Fruit fly (Drosophila melanogaster) whole organism, embryonic: ENCODE results near the gene CG11404.

Source experiments
- Awh ChIP-seq: fragments of 200-800 bp; sonication (Bioruptor generic); IDR thresholded peaks from 2 replicates; pipeline ENCODE4, ENCODE4 v1.3.6; 2022; ENCODE audit warnings: missing biosample characterization, missing genetic modification characterization
- BEAF-32 ChIP-seq: fragments of 200-800 bp; sonication (Bioruptor generic); optimal IDR thresholded peaks from 3 replicates; lab custom pipeline; 2017; ENCODE audit warnings: missing biosample characterization, missing genetic modification characterization, mild to moderate bottlenecking, moderate library complexity, missing genetic modification reagents
- CG10565 ChIP-seq: fragments of 200-800 bp; sonication (Bioruptor generic); optimal IDR thresholded peaks from 3 replicates; lab custom pipeline; 2016; ENCODE audit warnings: missing biosample characterization, mild to moderate bottlenecking, missing genetic modification characterization
- CG11398 ChIP-seq: fragments of 200-800 bp; sonication (Bioruptor generic); optimal IDR thresholded peaks from 2 replicates; lab custom pipeline; 2016; ENCODE audit warnings: missing biosample characterization, missing genetic modification characterization
- CG11504 ChIP-seq: fragments of 200-800 bp; sonication (Bioruptor generic); optimal IDR thresholded peaks from 3 replicates; lab custom pipeline; 2019; ENCODE audit warnings: missing biosample characterization, mild to moderate bottlenecking, missing genetic modification characterization, moderate library complexity
- CG12155 ChIP-seq: fragments of 200-800 bp; sonication (Bioruptor generic); optimal IDR thresholded peaks from 3 replicates; lab custom pipeline; 2016; ENCODE audit warnings: missing biosample characterization, missing genetic modification characterization
- CG14667 ChIP-seq: fragments of 200-800 bp; sonication (Bioruptor generic); IDR thresholded peaks from 2 replicates; pipeline ENCODE4 v1.3.6; 2022; ENCODE audit warnings: missing biosample characterization, missing genetic modification characterization
- CG1602 ChIP-seq: fragments of 200-800 bp; sonication (Bioruptor generic); optimal IDR thresholded peaks from 3 replicates; lab custom pipeline; 2016; ENCODE audit warnings: missing biosample characterization, missing genetic modification characterization
- CG30020 ChIP-seq: fragments of 200-800 bp; optimal IDR thresholded peaks from 2 replicates; lab custom pipeline; 2019; ENCODE audit warnings: missing biosample characterization, mild to moderate bottlenecking, missing genetic modification characterization, moderate library complexity
- CG31224 ChIP-seq: fragments of 200-800 bp; sonication (Bioruptor generic); IDR thresholded peaks from 2 replicates; pipeline ENCODE4 v1.3.6; 2022; ENCODE audit warnings: missing biosample characterization, missing genetic modification characterization
- CG33557 ChIP-seq: fragments of 200-800 bp; sonication (Bioruptor generic); optimal IDR thresholded peaks from 2 replicates; lab custom pipeline; 2019; ENCODE audit warnings: missing biosample characterization, mild to moderate bottlenecking, missing genetic modification characterization, moderate library complexity
- CG3726 ChIP-seq: fragments of 200-800 bp; sonication (Bioruptor generic); IDR thresholded peaks from 3 replicates; pipeline ENCODE4, ENCODE4 v1.3.6; 2022; ENCODE audit warnings: missing biosample characterization, missing genetic modification characterization
- CG3995 ChIP-seq: fragments of 200-800 bp; sonication (Bioruptor generic); optimal IDR thresholded peaks from 3 replicates; lab custom pipeline; 2016; ENCODE audit warnings: missing biosample characterization, missing genetic modification characterization
- CG4360 ChIP-seq: fragments of 200-800 bp; sonication (Bioruptor generic); IDR thresholded peaks from 2 replicates; pipeline ENCODE4 v1.3.6; 2022; ENCODE audit warnings: missing biosample characterization, missing genetic modification characterization
- CG4820 ChIP-seq: fragments of 200-800 bp; sonication (Bioruptor generic); optimal IDR thresholded peaks from 3 replicates; lab custom pipeline; 2016; ENCODE audit warnings: missing biosample characterization, missing genetic modification characterization
- CG5953 ChIP-seq: fragments of 200-800 bp; sonication (Bioruptor generic); IDR thresholded peaks from 2 replicates; pipeline ENCODE4 v1.3.6; 2022; ENCODE audit warnings: missing biosample characterization, missing genetic modification characterization
- CG6854 ChIP-seq: fragments of 200-800 bp; sonication (Bioruptor generic); optimal IDR thresholded peaks from 3 replicates; lab custom pipeline; 2017; ENCODE audit warnings: missing biosample characterization, mild to moderate bottlenecking, missing genetic modification characterization
- CG7357 ChIP-seq: fragments of 200-800 bp; sonication (Bioruptor generic); IDR thresholded peaks from 3 replicates; pipeline ENCODE4 v1.3.6; 2022; ENCODE audit warnings: missing biosample characterization, missing genetic modification characterization
- CG9727 ChIP-seq: fragments of 200-800 bp; sonication (Bioruptor generic); optimal IDR thresholded peaks from 3 replicates; lab custom pipeline; 2017; ENCODE audit warnings: missing biosample characterization, mild to moderate bottlenecking, missing genetic modification characterization
- CG9932 ChIP-seq: fragments of 200-800 bp; sonication (Bioruptor generic); IDR thresholded peaks from 2 replicates; pipeline ENCODE4 v1.3.6; 2022; ENCODE audit warnings: missing biosample characterization, missing genetic modification characterization
- D ChIP-seq, 2 experiments: fragments of 200-800 bp in 1 of 2; fragments of >200 bp in 1 of 2; sonication (Bioruptor generic) in 1 of 2; optimal IDR thresholded peaks; 2 replicates in 1 of 2; 3 replicates in 1 of 2; lab custom pipeline; 2017; ENCODE audit warnings: mild to moderate bottlenecking in 1 of 2, missing biosample characterization in 1 of 2, missing genetic modification characterization in 1 of 2, missing genetic modification reagents in 1 of 2
- D19A ChIP-seq: fragments of 200-800 bp; optimal IDR thresholded peaks from 3 replicates; lab custom pipeline; 2019; ENCODE audit warnings: missing biosample characterization, mild to moderate bottlenecking, missing genetic modification characterization, moderate library complexity
- Dref ChIP-seq: fragments of 200-800 bp; sonication (Bioruptor generic); IDR thresholded peaks from 2 replicates; pipeline ENCODE4 v1.3.6; 2022; ENCODE audit warnings: missing biosample characterization, missing genetic modification characterization
- Drgx ChIP-seq: fragments of 200-800 bp; sonication (Bioruptor generic); IDR thresholded peaks from 2 replicates; pipeline ENCODE4 v1.3.6; 2022; ENCODE audit warnings: missing biosample characterization, missing genetic modification characterization
- Ets65A ChIP-seq: fragments of 200-800 bp; sonication (Bioruptor generic); peaks from one replicate; lab custom pipeline; 2016; ENCODE audit warnings: missing biosample characterization, missing genetic modification characterization
- Gug ChIP-seq: fragments of 200-800 bp; sonication (Bioruptor generic); IDR thresholded peaks from 4 replicates; pipeline ENCODE4 v1.3.6; 2022; ENCODE audit warnings: missing biosample characterization, missing genetic modification characterization
- Hr39 ChIP-seq: fragments of >200 bp; optimal IDR thresholded peaks from 2 replicates; lab custom pipeline; 2017
- Mrtf ChIP-seq: fragments of 200-800 bp; sonication (Bioruptor generic); IDR thresholded peaks from 3 replicates; pipeline ENCODE4 v1.3.6; 2022; ENCODE audit warnings: missing biosample characterization, missing genetic modification characterization
- NC2β ChIP-seq: fragments of 200-800 bp; sonication (Bioruptor generic); optimal IDR thresholded peaks from 2 replicates; lab custom pipeline; 2016; ENCODE audit warnings: missing biosample characterization, missing genetic modification characterization
- Neu2 ChIP-seq: fragments of 200-800 bp; sonication (Bioruptor generic); optimal IDR thresholded peaks from 3 replicates; lab custom pipeline; 2016; ENCODE audit warnings: missing biosample characterization, missing genetic modification characterization, borderline replicate concordance
- Pdp1 ChIP-seq, 2 experiments: fragments of 200-800 bp; sonication (Bioruptor generic); optimal IDR thresholded peaks; 3 replicates each; lab custom pipeline; 2016; ENCODE audit warnings: missing biosample characterization in 2 of 2, missing genetic modification characterization in 2 of 2, mild to moderate bottlenecking in 1 of 2, moderate library complexity in 1 of 2
- Sox102F ChIP-seq: fragments of 200-800 bp; sonication (Bioruptor generic); optimal IDR thresholded peaks from 2 replicates; lab custom pipeline; 2018; ENCODE audit warnings: missing biosample characterization, mild to moderate bottlenecking, missing genetic modification characterization, moderate library complexity
- amos ChIP-seq: fragments of 200-800 bp; sonication (Bioruptor generic); IDR thresholded peaks from 2 replicates; pipeline ENCODE4 v1.3.6; 2022; ENCODE audit warnings: missing biosample characterization, missing genetic modification characterization; ENCODE audit not compliant: partially characterized antibody
- ara ChIP-seq: fragments of 200-800 bp; sonication (Bioruptor generic); IDR thresholded peaks from 2 replicates; pipeline ENCODE4 v1.3.6; 2022; ENCODE audit warnings: missing biosample characterization, missing genetic modification characterization
- chm ChIP-seq: fragments of 200-800 bp; sonication (Bioruptor generic); IDR thresholded peaks from 2 replicates; pipeline ENCODE4 v1.3.6; 2022; ENCODE audit warnings: missing biosample characterization, missing genetic modification characterization
- esg ChIP-seq: fragments of 200-800 bp; sonication (Bioruptor generic); conservative IDR thresholded peaks from 2 replicates; pipeline ENCODE4 v1.3.6; 2022; ENCODE audit warnings: missing biosample characterization, missing genetic modification characterization
- exex ChIP-seq: fragments of 200-800 bp; sonication (Bioruptor generic); optimal IDR thresholded peaks from 4 replicates; lab custom pipeline; 2018; ENCODE audit warnings: missing biosample characterization, mild to moderate bottlenecking, missing genetic modification characterization, moderate library complexity
- ftz-f1 ChIP-seq: fragments of 200-800 bp; sonication (Bioruptor generic); optimal IDR thresholded peaks from 2 replicates; lab custom pipeline; 2016; ENCODE audit warnings: missing biosample characterization, missing genetic modification characterization
- gce ChIP-seq: fragments of 200-800 bp; sonication (Bioruptor generic); IDR thresholded peaks from 3 replicates; pipeline ENCODE4 v1.3.6; 2022; ENCODE audit warnings: missing biosample characterization, missing genetic modification characterization
- gsb-n ChIP-seq: fragments of 200-800 bp; sonication (Bioruptor generic); optimal IDR thresholded peaks from 3 replicates; lab custom pipeline; 2018; ENCODE audit warnings: missing biosample characterization, mild to moderate bottlenecking, missing genetic modification characterization
- sc ChIP-seq, 3 experiments: fragments of >200 bp in 2 of 3; fragments of 200-800 bp in 1 of 3; sonication (Bioruptor generic) in 1 of 3; optimal IDR thresholded peaks; 2 replicates in 2 of 3; 3 replicates in 1 of 3; lab custom pipeline; 2017; ENCODE audit warnings: mild to moderate bottlenecking in 1 of 3, missing biosample characterization in 1 of 3, missing genetic modification characterization in 1 of 3, missing genetic modification reagents in 1 of 3
- slou ChIP-seq: fragments of 200-800 bp; sonication (Bioruptor generic); optimal IDR thresholded peaks from 3 replicates; lab custom pipeline; 2016; ENCODE audit warnings: missing biosample characterization, missing genetic modification characterization
- so ChIP-seq: fragments of 200-800 bp; sonication (Bioruptor generic); IDR thresholded peaks from 3 replicates; pipeline ENCODE4 v1.3.6; 2022; ENCODE audit warnings: missing biosample characterization, missing genetic modification characterization
- sqz ChIP-seq: fragments of 200-800 bp; sonication (Bioruptor generic); optimal IDR thresholded peaks from 3 replicates; lab custom pipeline; 2018; ENCODE audit warnings: missing biosample characterization, mild to moderate bottlenecking, missing genetic modification characterization
- tio ChIP-seq: fragments of 200-800 bp; sonication (Bioruptor generic); optimal IDR thresholded peaks from 2 replicates; lab custom pipeline; 2017; ENCODE audit warnings: missing biosample characterization, missing genetic modification characterization, inconsistent platforms
- ttk ChIP-seq: fragments of 200-800 bp; sonication (Bioruptor generic); IDR thresholded peaks from 2 replicates; pipeline ENCODE4 v2.1.2; 2022; ENCODE audit warnings: missing biosample characterization, missing genetic modification characterization
- zen ChIP-seq: fragments of 200-800 bp; sonication (Bioruptor generic); optimal IDR thresholded peaks from 3 replicates; lab custom pipeline; 2018; ENCODE audit warnings: missing biosample characterization, mild to moderate bottlenecking, missing genetic modification characterization, moderate library complexity

CG11404 gene

DNA sequence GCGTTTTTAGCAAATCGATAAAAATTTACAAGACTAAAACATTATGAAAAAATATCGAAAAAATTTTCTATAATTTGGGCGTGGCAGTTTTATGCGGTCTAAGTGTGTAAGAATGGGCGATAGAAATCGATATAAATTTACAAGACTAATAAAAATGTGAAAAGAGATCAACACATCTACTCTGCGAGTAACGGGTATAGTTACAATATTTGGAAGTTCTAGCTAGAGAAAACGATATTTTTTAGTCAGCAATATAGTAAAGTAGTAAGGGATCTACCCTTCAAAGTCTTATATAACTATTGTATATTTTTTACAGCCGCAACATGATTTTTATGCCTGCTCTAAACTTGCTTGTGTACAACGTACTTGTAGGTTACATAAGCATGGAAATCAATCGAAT, at the start of gene CG11404:
TSS of gene CG11404 (plus strand) at position 301 of the 400 bp plus-strand sequence.
- TF ChIP-seq Pdp1 (GFP tag; optimal IDR thresholded peaks at IDR 0.05; lab: Kevin White, UChicago) (peak in 1 of 2 experiments; percentile 79), BEAF-32 (no peak), zen (tag; lab: Kevin White, UChicago) (no peak), CG31224 (GFP tag; lab: Robert Waterston, UW) (no peak), ttk (GFP tag; lab: Robert Waterston, UW) (no peak), CG4360 (GFP tag; lab: Robert Waterston, UW) (no peak), Mrtf (no peak)
- TF ChIP-seq, all 482 proteins: peak for 1

dm6 chr3L:22501300-22501699, 46.9 kb upstream of the CG11404 start, which contains the start of gene CG43312:
TSS of gene CG43312 (plus strand) at chr3L:22501600.
- no peak for TF ChIP-seq CG11504 (tag; lab: Kevin White, UChicago)
- TF ChIP-seq ftz-f1, result no peak
- no peak for TF ChIP-seq CG30020
- TF ChIP-seq ara (GFP tag; lab: Robert Waterston, UW), result no peak
- no peak for TF ChIP-seq CG3995 (GFP tag; lab: Kevin White, UChicago)
- TF ChIP-seq CG5953 (GFP tag; lab: Robert Waterston, UW), result no peak
- TF ChIP-seq NC2β (GFP tag; lab: Kevin White, UChicago), result no peak
- TF ChIP-seq Hr39 (lab: Kevin White, UChicago), result no peak
- no peak for TF ChIP-seq sqz (GFP tag; lab: Kevin White, UChicago)
- TF ChIP-seq sc (optimal IDR thresholded peaks at IDR 0.05; lab: Kevin White, UChicago), result no peak
- no peak for TF ChIP-seq sc (GFP tag; optimal IDR thresholded peaks at IDR 0.05; lab: Kevin White, UChicago)
- TF ChIP-seq CG1602 (GFP tag; lab: Kevin White, UChicago), result no peak
- no peak for TF ChIP-seq chm
- no peak for TF ChIP-seq CG14667
- TF ChIP-seq Dref (GFP tag; lab: Robert Waterston, UW), result no peak
- TF ChIP-seq Gug (GFP tag; lab: Robert Waterston, UW), result no peak
- no peak for TF ChIP-seq D (optimal IDR thresholded peaks at IDR 0.05; lab: Kevin White, UChicago)
- no peak for TF ChIP-seq D (GFP tag; optimal IDR thresholded peaks at IDR 0.05; lab: Kevin White, UChicago)
- TF ChIP-seq Sox102F (GFP tag; lab: Kevin White, UChicago), result no peak
- TF ChIP-seq CG7357 (GFP tag; lab: Robert Waterston, UW), result no peak
- TF ChIP-seq, all 482 proteins: peak for 0

DNA sequence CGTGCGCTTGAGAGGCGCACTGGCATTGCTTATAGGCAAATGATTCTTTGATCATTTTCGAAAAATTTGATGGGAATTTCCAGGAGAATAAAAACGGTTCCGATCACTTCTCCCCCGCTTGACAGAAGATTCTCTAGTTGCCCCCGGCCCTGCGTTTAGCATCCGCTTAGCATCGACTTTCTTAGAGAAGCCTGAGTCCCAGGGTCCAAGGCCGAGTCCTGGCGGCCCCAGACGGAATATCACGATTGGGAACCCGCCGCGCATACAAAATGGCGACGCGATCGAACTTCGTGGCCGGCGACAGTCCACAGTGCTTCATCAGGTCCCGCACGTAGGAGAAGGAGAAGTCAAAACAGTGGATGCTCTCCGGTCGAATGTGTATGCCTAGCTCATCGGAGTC, 44.5 kb upstream of the CG11404 start, which contains the start of gene CG43331:
TSS of gene CG43331 (minus strand) at position 101 of the 400 bp plus-strand sequence.
- TF ChIP-seq gce (no peak), Awh (GFP tag; lab: Robert Waterston, UW) (no peak), esg (no peak), Drgx (GFP tag; lab: Robert Waterston, UW) (no peak), so (GFP tag; lab: Robert Waterston, UW) (no peak), CG9727 (GFP tag; lab: Kevin White, UChicago) (no peak), CG12155 (GFP tag; lab: Kevin White, UChicago) (no peak), CG4820 (GFP tag; lab: Kevin White, UChicago) (no peak), CG9932 (no peak), CG3726 (GFP tag; lab: Robert Waterston, UW) (no peak), slou (GFP tag; lab: Kevin White, UChicago) (no peak)

DNA sequence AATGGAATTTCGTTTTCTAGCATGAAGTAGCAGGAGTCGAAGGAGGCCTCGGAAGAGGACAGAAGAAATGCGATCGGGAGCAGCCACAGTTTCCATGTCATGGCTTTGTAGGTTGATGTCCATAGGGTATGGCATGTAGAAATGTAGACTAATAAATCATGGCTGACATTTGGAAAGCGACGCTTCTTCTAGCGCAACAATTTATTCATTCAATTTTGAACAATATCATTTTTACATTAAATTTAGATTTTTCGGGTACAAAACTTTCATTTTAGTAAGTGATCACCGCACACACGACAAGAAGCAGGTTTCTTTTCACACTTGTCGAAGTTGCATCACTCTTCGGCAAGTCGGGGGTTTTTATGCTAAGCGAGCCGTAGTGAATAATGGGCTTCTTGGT, 43.9 kb upstream of the CG11404 start, which contains the start of gene CG43330:
TSS of gene CG43330 (minus strand) at position 101 of the 400 bp plus-strand sequence.
- TF ChIP-seq tio (GFP tag; lab: Kevin White, UChicago) (no peak), D19A (tag; lab: Kevin White, UChicago) (no peak), Ets65A (no peak), exex (tag; lab: Kevin White, UChicago) (no peak), CG6854 (GFP tag; lab: Kevin White, UChicago) (no peak), CG10565 (GFP tag; lab: Kevin White, UChicago) (no peak), Neu2 (GFP tag; lab: Kevin White, UChicago) (no peak), CG11398 (GFP tag; lab: Kevin White, UChicago) (no peak), CG33557 (GFP tag; lab: Kevin White, UChicago) (no peak), amos (GFP tag; lab: Robert Waterston, UW) (no peak), gsb-n (no peak)
- TF ChIP-seq, all 482 proteins: peak for 0
